Worm (Caenorhabditis elegans) whole organism, L4 larva: ENCODE results near the gene Y67H2A.2.

ENCODE experiments used
- F26F4.8 ChIP-seq: fragments of 200-800 bp; sonication (Bioruptor generic); conservative IDR thresholded peaks from 2 replicates; pipeline ENCODE4 v1.3.6; 2022; ENCODE audit warnings: missing genetic modification characterization, missing compliant biosample characterization
- F37D6.2 ChIP-seq: sonication (generic microtip); optimal IDR thresholded peaks from 2 replicates; lab custom pipeline; 2016; ENCODE audit warnings: mild to moderate bottlenecking, missing genetic modification characterization, missing compliant biosample characterization
- F49E8.2 ChIP-seq: sonication (generic microtip); optimal IDR thresholded peaks from 2 replicates; lab custom pipeline; 2016; ENCODE audit warnings: missing compliant biosample characterization, mild to moderate bottlenecking, missing genetic modification characterization, borderline replicate concordance
- R02D3.7 ChIP-seq: fragments of 150-350 bp; sonication (generic microtip); optimal IDR thresholded peaks from 3 replicates; lab custom pipeline; 2014; ENCODE audit warnings: missing biosample characterization, missing genetic modification characterization
- Y48G9A.11 ChIP-seq: fragments of 200-800 bp; sonication (Bioruptor generic); IDR thresholded peaks from 2 replicates; pipeline ENCODE4 v1.3.6; 2022; ENCODE audit warnings: missing genetic modification reagents, missing genetic modification characterization, missing compliant biosample characterization
- Y75B8A.6 ChIP-seq: fragments of 200-800 bp; sonication (Bioruptor generic); IDR thresholded peaks from 2 replicates; pipeline ENCODE4 v1.3.6; 2022; ENCODE audit warnings: missing genetic modification reagents, missing genetic modification characterization, missing compliant biosample characterization
- aha-1 ChIP-seq: fragments of 150-350 bp; peaks from one replicate; lab custom pipeline; 2014; ENCODE audit warnings: missing biosample characterization, missing genetic modification characterization
- ama-1 ChIP-seq: fragments of 150-350 bp; optimal IDR thresholded peaks from 2 replicates; lab custom pipeline; 2014; ENCODE audit warnings: inconsistent platforms, mixed read lengths
- arid-1 ChIP-seq: fragments of 200-800 bp; sonication (Bioruptor generic); conservative IDR thresholded peaks from 2 replicates; pipeline ENCODE4 v1.3.6; 2022; ENCODE audit warnings: missing genetic modification reagents, missing genetic modification characterization, missing compliant biosample characterization
- ceh-20 ChIP-seq: fragments of 200-800 bp; sonication (Bioruptor generic); IDR thresholded peaks from 2 replicates; pipeline ENCODE4 v1.3.6; 2022; ENCODE audit warnings: missing genetic modification reagents, missing genetic modification characterization, missing compliant biosample characterization
- ceh-32 ChIP-seq: sonication (generic microtip); optimal IDR thresholded peaks from 2 replicates; lab custom pipeline; 2016; ENCODE audit warnings: mild to moderate bottlenecking, missing genetic modification characterization, missing compliant biosample characterization; ENCODE audit not compliant: poor library complexity
- ceh-44 ChIP-seq: fragments of 200-800 bp; sonication (Bioruptor generic); IDR thresholded peaks from 2 replicates; pipeline ENCODE4 v1.3.6; 2022; ENCODE audit warnings: missing genetic modification reagents, missing genetic modification characterization, missing compliant biosample characterization
- ceh-82 ChIP-seq: sonication (generic microtip); optimal IDR thresholded peaks from 2 replicates; lab custom pipeline; 2017; ENCODE audit warnings: missing biosample characterization, missing genetic modification characterization
- ces-1 ChIP-seq: fragments of 150-350 bp; sonication (generic microtip); optimal IDR thresholded peaks from 4 replicates; lab custom pipeline; 2014; ENCODE audit warnings: missing biosample characterization, missing genetic modification reagents, missing genetic modification characterization
- daf-12 ChIP-seq: fragments of 150-350 bp; optimal IDR thresholded peaks from 2 replicates; lab custom pipeline; 2014; ENCODE audit warnings: missing biosample characterization, missing genetic modification reagents, missing genetic modification characterization
- daf-19 ChIP-seq: fragments of 200-800 bp; sonication (Bioruptor generic); conservative IDR thresholded peaks from 2 replicates; pipeline ENCODE4 v1.3.6; 2022; ENCODE audit warnings: missing genetic modification characterization, missing compliant biosample characterization
- dmd-6 ChIP-seq: fragments of 200-800 bp; sonication (Bioruptor generic); IDR thresholded peaks from 2 replicates; pipeline ENCODE4 v1.3.6; 2022; ENCODE audit warnings: missing genetic modification reagents, missing genetic modification characterization, missing compliant biosample characterization
- dmd-9 ChIP-seq: fragments of 200-800 bp; sonication (Bioruptor generic); IDR thresholded peaks from 2 replicates; pipeline ENCODE4 v1.3.6; 2022; ENCODE audit warnings: missing genetic modification reagents, missing genetic modification characterization, missing compliant biosample characterization
- duxl-1 ChIP-seq: sonication (generic microtip); optimal IDR thresholded peaks from 2 replicates; lab custom pipeline; 2016; ENCODE audit warnings: mild to moderate bottlenecking, missing genetic modification characterization, moderate library complexity, missing compliant biosample characterization; ENCODE audit not compliant: poor library complexity
- gei-8 ChIP-seq: fragments of 200-800 bp; sonication (Bioruptor generic); optimal IDR thresholded peaks from 2 replicates; lab custom pipeline; 2018; ENCODE audit warnings: mild to moderate bottlenecking, missing genetic modification characterization, missing compliant biosample characterization
- hif-1 ChIP-seq, 2 experiments: sonication (generic microtip); optimal IDR thresholded peaks; 2 replicates each; lab custom pipeline; 2016 to 2017; ENCODE audit warnings: missing compliant biosample characterization in 2 of 2, missing genetic modification characterization in 2 of 2, missing genetic modification reagents in 2 of 2, missing genotype in 2 of 2, mild to moderate bottlenecking in 1 of 2
- jun-1 ChIP-seq: fragments of 150-350 bp; optimal IDR thresholded peaks from 2 replicates; lab custom pipeline; 2014; ENCODE audit warnings: missing biosample characterization, missing genetic modification reagents, missing genetic modification characterization
- lim-7 ChIP-seq: fragments of 200-800 bp; sonication (Bioruptor generic); IDR thresholded peaks from 2 replicates; pipeline ENCODE4 v1.3.6; 2022; ENCODE audit warnings: missing genetic modification characterization, missing compliant biosample characterization
- lin-38 ChIP-seq: fragments of 200-800 bp; sonication (Bioruptor generic); IDR thresholded peaks from 2 replicates; pipeline ENCODE4 v1.3.6; 2022; ENCODE audit warnings: missing genetic modification reagents, missing genetic modification characterization, missing compliant biosample characterization
- lin-39 ChIP-seq: fragments of 150-350 bp; optimal IDR thresholded peaks from 2 replicates; lab custom pipeline; 2014; ENCODE audit warnings: missing biosample characterization, missing genetic modification reagents, missing genetic modification characterization
- lsy-2 ChIP-seq, 2 experiments: fragments of 150-350 bp in 1 of 2; sonication (generic microtip) in 1 of 2; optimal IDR thresholded peaks; 2 replicates each; lab custom pipeline; 2014 to 2017; ENCODE audit warnings: missing biosample characterization in 2 of 2, missing genetic modification characterization in 2 of 2
- madf-9 ChIP-seq: fragments of 200-800 bp; sonication (Bioruptor generic); conservative IDR thresholded peaks from 2 replicates; pipeline ENCODE4 v1.3.6; 2022; ENCODE audit warnings: missing genetic modification reagents, missing genetic modification characterization, missing compliant biosample characterization
- mdt-29 ChIP-seq: fragments of 200-800 bp; sonication (Bioruptor generic); IDR thresholded peaks from 2 replicates; pipeline ENCODE4 v1.3.6; 2022; ENCODE audit warnings: missing genetic modification reagents, missing genetic modification characterization, missing compliant biosample characterization
- mes-2 ChIP-seq: sonication (generic microtip); optimal IDR thresholded peaks from 2 replicates; lab custom pipeline; 2016; ENCODE audit warnings: missing genotype, mild to moderate bottlenecking, missing genetic modification characterization, missing compliant biosample characterization; ENCODE audit not compliant: poor library complexity, severe bottlenecking
- nhr-102 ChIP-seq: sonication (generic microtip); optimal IDR thresholded peaks from 2 replicates; lab custom pipeline; 2016; ENCODE audit warnings: mild to moderate bottlenecking, missing genetic modification characterization, moderate library complexity, missing compliant biosample characterization
- nhr-41 ChIP-seq: fragments of 200-800 bp; sonication (Bioruptor generic); IDR thresholded peaks from 2 replicates; pipeline ENCODE4 v1.3.6; 2022; ENCODE audit warnings: missing genetic modification reagents, missing genetic modification characterization, missing compliant biosample characterization
- nhr-42 ChIP-seq: fragments of 200-800 bp; sonication (Bioruptor generic); IDR thresholded peaks from 2 replicates; pipeline ENCODE4 v1.3.6; 2022; ENCODE audit warnings: missing genetic modification characterization, missing compliant biosample characterization
- nhr-48 ChIP-seq: sonication (generic microtip); optimal IDR thresholded peaks from 2 replicates; lab custom pipeline; 2016; ENCODE audit warnings: mild to moderate bottlenecking, missing genetic modification characterization, missing compliant biosample characterization
- nhr-76 ChIP-seq: fragments of 150-350 bp; optimal IDR thresholded peaks from 2 replicates; lab custom pipeline; 2014; ENCODE audit warnings: missing biosample characterization, missing genetic modification characterization
- pqm-1 ChIP-seq: sonication (generic microtip); optimal IDR thresholded peaks from 2 replicates; lab custom pipeline; 2017; ENCODE audit warnings: missing biosample characterization, missing genetic modification characterization
- rbr-2 ChIP-seq: sonication (generic microtip); optimal IDR thresholded peaks from 2 replicates; lab custom pipeline; 2016; ENCODE audit warnings: missing genotype, missing genetic modification characterization, missing compliant biosample characterization
- saeg-2 ChIP-seq: fragments of 200-800 bp; sonication (Bioruptor generic); IDR thresholded peaks from 2 replicates; pipeline ENCODE4 v1.3.6; 2022; ENCODE audit warnings: missing genetic modification reagents, missing genetic modification characterization, missing compliant biosample characterization
- sdz-12 ChIP-seq: fragments of 200-800 bp; sonication (Bioruptor generic); optimal IDR thresholded peaks from 2 replicates; lab custom pipeline; 2018; ENCODE audit warnings: mild to moderate bottlenecking, missing genetic modification characterization, missing compliant biosample characterization
- set-16 ChIP-seq: fragments of 200-800 bp; sonication (Bioruptor generic); IDR thresholded peaks from 2 replicates; pipeline ENCODE4 v1.3.6; 2022; ENCODE audit warnings: missing genetic modification reagents, missing genetic modification characterization, missing compliant biosample characterization
- snpc-1.2 ChIP-seq: fragments of 200-800 bp; sonication (Bioruptor generic); IDR thresholded peaks from 2 replicates; pipeline ENCODE4 v1.3.6; 2022; ENCODE audit warnings: missing genetic modification reagents, missing genetic modification characterization, missing compliant biosample characterization
- snpc-4 ChIP-seq: fragments of 150-350 bp; optimal IDR thresholded peaks from 2 replicates; lab custom pipeline; 2014; ENCODE audit warnings: missing biosample characterization, missing genetic modification characterization
- spr-3 ChIP-seq: fragments of 200-800 bp; sonication (Bioruptor generic); optimal IDR thresholded peaks from 2 replicates; lab custom pipeline; 2018; ENCODE audit warnings: mild to moderate bottlenecking, missing genetic modification characterization, missing compliant biosample characterization
- zfp-3 ChIP-seq: fragments of 200-800 bp; sonication (Bioruptor generic); conservative IDR thresholded peaks from 2 replicates; pipeline ENCODE4 v1.3.6; 2022; ENCODE audit warnings: missing genetic modification reagents, missing genetic modification characterization, missing compliant biosample characterization
- zip-11 ChIP-seq: fragments of 200-800 bp; sonication (Bioruptor generic); IDR thresholded peaks from 2 replicates; pipeline ENCODE4 v1.3.6; 2022; ENCODE audit warnings: missing genetic modification characterization, missing compliant biosample characterization
- zip-2 ChIP-seq: fragments of 150-350 bp; optimal IDR thresholded peaks from 2 replicates; lab custom pipeline; 2014; ENCODE audit warnings: missing biosample characterization, missing genetic modification characterization
- ztf-11 ChIP-seq: fragments of 150-350 bp; optimal IDR thresholded peaks from 2 replicates; lab custom pipeline; 2014; ENCODE audit warnings: missing biosample characterization, missing genetic modification characterization

Gene Y67H2A.2

DNA sequence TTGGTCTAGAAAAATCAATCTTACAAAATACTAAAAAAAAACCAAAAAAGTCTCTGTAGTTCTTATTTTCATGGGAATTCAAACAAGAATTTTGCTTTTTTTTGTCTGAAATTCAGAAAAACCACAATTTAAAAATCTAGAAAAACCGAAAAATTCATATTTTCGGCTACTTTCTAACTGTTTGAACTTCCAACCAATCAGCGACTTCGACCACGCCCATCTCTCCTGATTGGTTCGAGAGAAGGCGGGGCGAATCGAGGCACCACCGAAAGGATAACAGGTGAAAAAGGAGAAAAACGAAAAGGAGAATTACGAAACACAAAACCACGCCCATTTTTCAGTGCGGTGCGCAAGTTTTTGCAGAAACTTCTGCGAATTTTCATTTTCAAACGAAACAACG, 7.2 kb upstream of the Y67H2A.2 start:
- TF ChIP-seq zip-11 (GFP tag; lab: Robert Waterston, UW) (no peak), F49E8.2 (tag; lab: Kevin White, UChicago) (no peak), snpc-1.2 (no peak), ceh-32 (tag; lab: Kevin White, UChicago) (no peak), nhr-102 (tag; lab: Kevin White, UChicago) (no peak), nhr-42 (no peak), pqm-1 (no peak), mdt-29 (GFP tag; lab: Robert Waterston, UW) (no peak), Y75B8A.6 (GFP tag; lab: Robert Waterston, UW) (no peak), zfp-3 (GFP tag; lab: Robert Waterston, UW) (no peak), dmd-9 (GFP tag; lab: Robert Waterston, UW) (no peak), daf-12 (tag; lab: Kevin White, UChicago) (no peak), dmd-6 (GFP tag; lab: Robert Waterston, UW) (no peak), daf-19 (GFP tag; lab: Robert Waterston, UW) (no peak)
- TF ChIP-seq, all 104 proteins: peak for 0

DNA sequence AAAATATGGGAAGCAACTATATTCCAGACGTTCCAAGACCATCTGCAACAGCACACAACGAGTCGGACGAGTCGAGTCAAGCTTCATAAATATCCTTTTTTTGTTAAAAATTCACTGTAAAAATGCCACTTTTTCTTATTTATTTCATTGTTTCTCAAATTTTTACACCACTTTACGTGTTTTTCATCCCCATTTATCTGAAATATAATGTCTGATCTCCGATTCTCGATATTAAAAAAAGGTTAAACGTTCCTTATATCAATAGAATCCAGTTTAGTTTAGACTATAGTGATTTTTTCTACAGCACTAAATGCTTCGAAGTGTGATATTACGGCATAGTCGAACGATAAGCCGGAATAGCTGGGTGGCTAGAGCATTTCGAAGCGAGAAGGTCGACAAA, 5.8 kb upstream of the Y67H2A.2 start, which contains the start of gene Y67H2A.7:
Gene Y67H2A.7, plus strand, starts transcription at position 301 of the 400 bp plus-strand sequence.
- no peak for TF ChIP-seq nhr-76 (tag; lab: Kevin White, UChicago)
- no peak for TF ChIP-seq zip-11 (GFP tag; lab: Robert Waterston, UW)
- no peak for TF ChIP-seq saeg-2
- no peak for TF ChIP-seq mes-2
- TF ChIP-seq R02D3.7 (tag; lab: Kevin White, UChicago), result no peak
- TF ChIP-seq lin-39 (tag; lab: Kevin White, UChicago), result no peak
- no peak for TF ChIP-seq pqm-1
- no peak for TF ChIP-seq snpc-4 (tag; lab: Kevin White, UChicago)
- TF ChIP-seq F26F4.8 (GFP tag; lab: Robert Waterston, UW), result no peak
- TF ChIP-seq daf-19 (GFP tag; lab: Robert Waterston, UW), result no peak
- no peak for TF ChIP-seq duxl-1
- TF ChIP-seq daf-12 (tag; lab: Kevin White, UChicago), result no peak
- no peak for TF ChIP-seq set-16 (GFP tag; lab: Robert Waterston, UW)
- no peak for TF ChIP-seq gei-8 (GFP tag; lab: Kevin White, UChicago)
- TF ChIP-seq F37D6.2 (tag; lab: Kevin White, UChicago), result no peak
- TF ChIP-seq nhr-102 (tag; lab: Kevin White, UChicago), result no peak
- TF ChIP-seq ztf-11 (tag; lab: Kevin White, UChicago), result no peak
- no peak for TF ChIP-seq lim-7
- no peak for TF ChIP-seq zip-2
- TF ChIP-seq ceh-44 (GFP tag; lab: Robert Waterston, UW), result no peak
- TF ChIP-seq, all 104 proteins: peak for 0

DNA sequence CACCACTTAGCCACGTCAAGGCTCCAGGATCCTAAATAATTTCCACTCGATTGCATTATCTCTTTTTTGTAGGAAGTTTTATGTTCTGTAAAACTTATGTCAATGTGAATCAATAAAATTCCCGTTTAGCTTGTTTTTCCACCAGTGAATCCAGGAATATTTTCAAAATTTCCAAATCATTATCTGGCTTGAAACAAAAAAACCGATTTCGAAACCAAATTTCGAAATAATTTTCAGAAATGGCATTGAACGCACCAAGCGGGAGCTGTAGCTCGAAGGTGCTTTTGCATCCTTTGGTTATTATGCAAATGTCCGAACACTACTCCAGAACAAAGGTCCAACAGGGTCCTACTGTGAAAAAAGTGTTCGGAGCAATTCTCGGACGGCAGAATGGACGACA, 3.0 kb upstream of the Y67H2A.2 start, which contains the start of gene csn-6:
Gene csn-6, plus strand, starts transcription at position 234 of the 400 bp plus-strand sequence.
- peak; percentile 51 for TF ChIP-seq ama-1
- TF ChIP-seq mes-2, result peak; percentile 24
- TF ChIP-seq madf-9 (GFP tag; lab: Robert Waterston, UW), result no peak
- TF ChIP-seq lin-38 (GFP tag; lab: Robert Waterston, UW), result peak; percentile 49
- TF ChIP-seq aha-1 (tag; lab: Kevin White, UChicago), result peak; percentile 73

DNA sequence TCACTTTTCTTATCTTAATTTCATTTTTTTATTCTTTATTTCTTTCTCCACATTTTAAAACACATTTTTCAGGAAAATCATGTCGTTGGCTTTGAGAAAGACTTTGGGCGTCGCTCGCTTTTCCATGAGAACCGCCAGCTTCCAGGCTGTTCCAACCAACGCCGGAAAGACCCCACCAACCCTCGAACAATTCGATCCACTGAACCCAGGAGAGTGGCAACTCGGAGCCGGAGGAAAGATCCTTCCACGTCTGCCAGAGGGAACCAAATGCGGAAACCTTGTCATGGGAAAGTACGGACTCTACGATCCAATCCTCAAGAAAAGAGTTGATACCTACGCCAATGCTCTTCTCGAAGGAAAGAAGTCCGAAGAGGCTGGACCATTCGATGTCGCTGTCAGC, 2.5 kb upstream of the Y67H2A.2 start, which contains the start of gene kdp-1:
Gene kdp-1, plus strand, starts transcription at position 80 of the 400 bp plus-strand sequence.
- TF ChIP-seq dmd-9 (GFP tag; lab: Robert Waterston, UW), result 0 out of 2 replicates have a peak, but pooled peaks have one; percentile 27
- TF ChIP-seq sdz-12, result no peak
- no peak for TF ChIP-seq F49E8.2 (tag; lab: Kevin White, UChicago)
- no peak for TF ChIP-seq ces-1 (GFP tag; lab: Kevin White, UChicago)
- TF ChIP-seq lsy-2 (tag; optimal IDR thresholded peaks at IDR 0.05; lab: Kevin White, UChicago), result no peak
- TF ChIP-seq arid-1, result no peak
- no peak for TF ChIP-seq duxl-1
- TF ChIP-seq jun-1 (tag; lab: Kevin White, UChicago), result no peak
- peak; percentile 74 for TF ChIP-seq set-16 (GFP tag; lab: Robert Waterston, UW)
- TF ChIP-seq hif-1 (tag; optimal IDR thresholded peaks at IDR 0.05; lab: Kevin White, UChicago), result no peak
- no peak for TF ChIP-seq Y48G9A.11 (GFP tag; lab: Robert Waterston, UW)
- no peak for TF ChIP-seq nhr-41
- no peak for TF ChIP-seq nhr-48
- no peak for TF ChIP-seq ceh-20 (GFP tag; lab: Robert Waterston, UW)
- TF ChIP-seq aha-1 (tag; lab: Kevin White, UChicago), result no peak
- no peak for TF ChIP-seq ceh-82 (tag; lab: Kevin White, UChicago)
- TF ChIP-seq ama-1, result peak; percentile 69
- TF ChIP-seq spr-3 (GFP tag; lab: Kevin White, UChicago), result no peak
- no peak for TF ChIP-seq rbr-2 (tag; lab: Kevin White, UChicago)
